Worm (Caenorhabditis elegans): ENCODE measurements around the gene dnj-9.

Gene dnj-9

DNA sequence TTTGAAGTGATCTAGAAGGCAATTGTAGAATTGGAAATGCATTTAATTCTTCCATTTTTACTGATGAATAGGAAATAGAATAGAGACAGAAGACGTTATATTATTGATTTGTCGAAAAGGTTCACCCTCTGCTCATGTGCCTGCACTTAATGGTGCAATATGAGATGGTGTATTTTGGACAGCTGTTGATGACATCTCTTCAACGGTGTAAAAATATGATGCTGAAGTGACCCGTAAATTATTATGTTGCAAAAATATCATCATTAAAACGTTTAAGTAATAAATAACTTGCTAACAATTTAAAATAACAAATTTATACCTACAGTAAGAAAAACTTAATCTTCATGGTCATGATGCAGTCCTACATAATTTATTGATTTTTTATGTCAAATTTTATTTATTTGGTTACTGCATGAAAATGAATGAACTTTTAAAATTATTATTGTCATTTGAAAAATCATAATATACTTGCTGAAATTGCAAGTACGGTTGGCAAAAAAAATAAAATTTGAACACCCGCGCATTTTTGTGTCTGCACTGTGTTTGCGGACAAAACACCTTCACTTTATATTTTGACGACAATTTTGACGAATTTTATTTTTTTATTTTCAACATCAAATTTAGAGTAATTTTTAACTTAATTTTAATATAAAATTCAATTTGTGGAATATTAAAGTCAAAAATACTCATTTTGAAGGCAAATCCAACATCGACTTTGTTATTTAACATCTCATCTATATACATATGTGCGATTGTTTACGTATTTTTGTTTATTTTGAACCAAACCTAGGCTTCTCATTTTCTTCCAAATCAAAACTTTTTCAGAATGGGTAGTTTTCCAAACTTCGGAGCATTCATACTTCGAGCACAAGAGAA is 23.9 kb upstream of the dnj-9 start, which contains the start of the genes fbxb-88 and tbck-1 (continued):
- TF ChIP-seq Y116A8C.19 (tag; optimal IDR thresholded peaks at IDR 0.05; ENCODE audit: borderline replicate concordance): no peak
- TF ChIP-seq mep-1 (tag; optimal IDR thresholded peaks at IDR 0.05): peak; percentile 67
- TF ChIP-seq aly-2 (tag; optimal IDR thresholded peaks at IDR 0.05): no peak
- peak; percentile 21 for TF ChIP-seq unc-86 (tag; optimal IDR thresholded peaks at IDR 0.05)
- no peak for TF ChIP-seq egl-27 (tag; optimal IDR thresholded peaks at IDR 0.05)
- TF ChIP-seq pag-3 (tag; optimal IDR thresholded peaks at IDR 0.05; ENCODE audit: borderline replicate concordance, insufficient read depth): peak; percentile 13
- no peak for TF ChIP-seq nhr-237 (tag; optimal IDR thresholded peaks at IDR 0.05)
- no peak for TF ChIP-seq ceh-8 (GFP tag; optimal IDR thresholded peaks at IDR 0.05)
- no peak for TF ChIP-seq pqm-1 (tag; optimal IDR thresholded peaks at IDR 0.05)
- TF ChIP-seq efl-1 (optimal IDR thresholded peaks at IDR 0.05): peak; percentile 96 to 97
- peak; percentile 97 to 99 for TF ChIP-seq efl-1 (GFP tag; optimal IDR thresholded peaks at IDR 0.05 in 1 of 2)
- TF ChIP-seq rnt-1 (tag; optimal IDR thresholded peaks at IDR 0.05): peak; percentile 55
- TF ChIP-seq ama-1 (optimal IDR thresholded peaks at IDR 0.05): no peak
- peak; percentile 62 for TF ChIP-seq tbx-2 (tag; optimal IDR thresholded peaks at IDR 0.05)
- TF ChIP-seq elt-3 (tag; optimal IDR thresholded peaks at IDR 0.05): peak in 1 of 6 experiments; percentile 34
- peak; percentile 59 for TF ChIP-seq swsn-7 (tag; optimal IDR thresholded peaks at IDR 0.05)
- peak; percentile 95 to 98 (median 97) for TF ChIP-seq dpl-1 (GFP tag; optimal IDR thresholded peaks at IDR 0.05)
- TF ChIP-seq C34B4.2 (tag; optimal IDR thresholded peaks at IDR 0.05): no peak
- peak; percentile 80 for TF ChIP-seq nhr-85 (tag)
- TF ChIP-seq nhr-12 (tag; optimal IDR thresholded peaks at IDR 0.05): no peak
- TF ChIP-seq ceh-82 (tag; optimal IDR thresholded peaks at IDR 0.05): peak in 2 of 3 experiments; percentile 53 to 62
- no peak for TF ChIP-seq mdl-1 (tag; optimal IDR thresholded peaks at IDR 0.05)
- TF ChIP-seq blmp-1 (tag; optimal IDR thresholded peaks at IDR 0.05): peak; percentile 51
- no peak for TF ChIP-seq snu-23 (GFP tag; optimal IDR thresholded peaks at IDR 0.05)
- peak; percentile 37 for TF ChIP-seq irx-1 (tag; optimal IDR thresholded peaks at IDR 0.05)
- no peak for TF ChIP-seq skn-1 (tag; optimal IDR thresholded peaks at IDR 0.05)
- TF ChIP-seq lin-14 (GFP tag; optimal IDR thresholded peaks at IDR 0.05): no peak
- TF ChIP-seq alr-1 (tag; optimal IDR thresholded peaks at IDR 0.05; ENCODE audit: borderline replicate concordance): no peak
- TF ChIP-seq hpl-2 (GFP tag; optimal IDR thresholded peaks at IDR 0.05): no peak

DNA sequence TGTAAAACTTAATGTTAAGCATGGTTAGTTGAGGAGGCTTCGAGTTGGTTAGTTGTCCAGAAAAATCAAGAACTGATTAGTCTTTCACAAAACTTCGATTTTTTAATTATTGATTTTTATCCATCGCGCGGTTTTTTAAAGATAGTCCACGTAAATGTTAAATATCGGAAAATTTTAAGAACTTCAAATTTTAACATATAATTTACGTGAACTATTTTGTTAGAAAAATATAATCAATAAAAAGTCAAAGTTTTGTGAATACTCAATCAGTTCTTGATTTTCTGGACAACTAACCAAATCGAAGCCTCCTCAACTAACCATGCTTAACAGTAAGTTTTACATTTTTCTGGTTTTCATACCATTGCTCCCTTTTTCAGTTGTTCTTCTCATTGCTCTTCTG is 17.1 kb upstream of the dnj-9 start, which contains the start of the genes C33F10.11 and C33F10.1:
Gene C33F10.11 (minus strand): TSS at position 101 of the 400 bp plus-strand sequence.
Gene C33F10.1 (plus strand): TSS at position 263 of the 400 bp plus-strand sequence.
- TF ChIP-seq unc-86 (tag; optimal IDR thresholded peaks at IDR 0.05): no peak
- no peak for TF ChIP-seq fos-1 (tag; optimal IDR thresholded peaks at IDR 0.05)
- no peak for TF ChIP-seq C16A3.4 (tag; optimal IDR thresholded peaks at IDR 0.05)
- no peak for TF ChIP-seq unc-130 (tag; optimal IDR thresholded peaks at IDR 0.05)
- no peak for TF ChIP-seq mef-2 (tag; optimal IDR thresholded peaks at IDR 0.05)
- no peak for TF ChIP-seq ztf-4 (tag; optimal IDR thresholded peaks at IDR 0.05)
- TF ChIP-seq grh-1 (GFP tag; IDR thresholded peaks at IDR 0.05): no peak
- no peak for TF ChIP-seq lsy-2 (tag; optimal IDR thresholded peaks at IDR 0.05)
- no peak for TF ChIP-seq mab-9 (GFP tag; IDR thresholded peaks at IDR 0.05)
- TF ChIP-seq swsn-7 (tag; optimal IDR thresholded peaks at IDR 0.05): no peak
- no peak for TF ChIP-seq xbp-1 (tag; optimal IDR thresholded peaks at IDR 0.05)
- no peak for TF ChIP-seq skn-1 (tag; optimal IDR thresholded peaks at IDR 0.05)
- TF ChIP-seq fkh-8 (tag; optimal IDR thresholded peaks at IDR 0.05): no peak

DNA sequence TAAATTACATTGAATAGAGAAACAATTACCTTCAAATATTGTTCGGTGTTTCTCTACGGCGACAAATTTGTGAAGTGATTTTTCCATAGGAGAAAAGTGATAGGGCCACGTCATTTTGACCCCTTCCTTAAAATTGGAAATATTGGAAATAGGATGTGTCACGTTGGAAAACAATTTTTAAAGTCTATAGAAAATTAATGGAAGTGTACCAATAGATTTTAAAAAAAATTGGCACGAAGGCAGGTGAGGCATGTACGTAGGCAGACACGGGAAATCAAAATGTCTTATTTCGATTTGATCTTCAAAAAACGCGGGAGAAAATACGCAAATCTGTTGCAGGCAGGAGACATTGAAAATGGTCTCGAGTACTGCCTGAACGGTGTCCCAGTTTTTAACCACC is 14.2 kb upstream of the dnj-9 start, which contains the start of gene C33F10.12:
Gene C33F10.12 (minus strand): TSS at position 101 of the 400 bp plus-strand sequence.
- no peak for TF ChIP-seq efl-1 (optimal IDR thresholded peaks at IDR 0.05)
- TF ChIP-seq efl-1 (GFP tag; optimal IDR thresholded peaks at IDR 0.05 in 1 of 2): no peak
- TF ChIP-seq ets-5 (GFP tag; IDR thresholded peaks at IDR 0.05): no peak
- no peak for TF ChIP-seq aly-2 (tag; optimal IDR thresholded peaks at IDR 0.05)
- TF ChIP-seq ceh-90 (tag; optimal IDR thresholded peaks at IDR 0.05): no peak
- TF ChIP-seq dsc-1 (tag; optimal IDR thresholded peaks at IDR 0.05): no peak
- no peak for TF ChIP-seq mep-1 (tag; optimal IDR thresholded peaks at IDR 0.05)
- TF ChIP-seq isw-1 (GFP tag; IDR thresholded peaks at IDR 0.05): no peak
- TF ChIP-seq fkh-4 (tag; optimal IDR thresholded peaks at IDR 0.05; ENCODE audit: borderline replicate concordance): no peak
- no peak for TF ChIP-seq zip-4 (GFP tag; optimal IDR thresholded peaks at IDR 0.05)

Measured in whole organism, L1 larva.